Fruit fly (Drosophila melanogaster) whole organism, wandering third instar larva: ENCODE data around the gene CG9673.

Source experiments
- dmrt93B ChIP-seq: fragments of 200-800 bp; sonication (Bioruptor generic); optimal IDR thresholded peaks from 2 replicates; lab custom pipeline; 2018; ENCODE audit warnings: missing biosample characterization, mild to moderate bottlenecking, missing genetic modification characterization
- fru ChIP-seq: fragments of 200-800 bp; sonication (Bioruptor generic); optimal IDR thresholded peaks from 3 replicates; lab custom pipeline; 2016; ENCODE audit warnings: missing biosample characterization, mild to moderate bottlenecking, missing genetic modification characterization
- sv ChIP-seq: fragments of 200-800 bp; sonication (Bioruptor generic); optimal IDR thresholded peaks from 3 replicates; lab custom pipeline; 2016; ENCODE audit warnings: missing biosample characterization, missing genetic modification characterization

DNA sequence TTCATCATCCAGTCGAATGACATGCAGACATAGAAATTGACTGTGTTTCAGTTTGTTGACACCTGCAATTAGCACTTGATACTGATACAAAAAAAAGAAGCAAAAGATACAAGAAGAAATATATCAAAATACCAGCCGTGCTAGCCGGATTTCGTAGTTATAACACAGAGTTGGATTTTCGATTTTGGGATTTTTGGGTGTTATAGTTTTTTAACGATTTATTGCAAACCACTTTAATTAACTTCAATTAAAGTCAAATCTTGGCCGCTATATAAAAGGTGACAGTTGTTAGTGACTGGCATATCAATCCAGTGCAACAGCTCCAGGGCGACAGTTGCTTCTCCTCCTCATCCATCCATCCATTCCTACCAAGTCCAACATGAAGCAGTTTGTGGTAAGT lies 27.1 kb upstream of the CG9673 start, which contains the start of gene TwdlX:
- TF ChIP-seq fru (GFP tag; lab: Kevin White, UChicago) (no peak), dmrt93B (GFP tag; lab: Kevin White, UChicago) (no peak), sv (GFP tag; lab: Kevin White, UChicago) (no peak)
